Fruit fly (Drosophila melanogaster) ovary, adult (tissue): ENCODE data around the gene Mettl4.
A peak's percentile ranks its signal among the peaks of the same experiment; 100 is the strongest.

ENCODE experiments used
- CG17801 ChIP-seq: fragments of 200-800 bp; optimal IDR thresholded peaks from 2 replicates; lab custom pipeline; 2019; ENCODE audit warnings: missing biosample characterization, mild to moderate bottlenecking, missing genetic modification characterization, moderate library complexity; ENCODE audit not compliant: partially characterized antibody

The Mettl4 gene

DNA sequence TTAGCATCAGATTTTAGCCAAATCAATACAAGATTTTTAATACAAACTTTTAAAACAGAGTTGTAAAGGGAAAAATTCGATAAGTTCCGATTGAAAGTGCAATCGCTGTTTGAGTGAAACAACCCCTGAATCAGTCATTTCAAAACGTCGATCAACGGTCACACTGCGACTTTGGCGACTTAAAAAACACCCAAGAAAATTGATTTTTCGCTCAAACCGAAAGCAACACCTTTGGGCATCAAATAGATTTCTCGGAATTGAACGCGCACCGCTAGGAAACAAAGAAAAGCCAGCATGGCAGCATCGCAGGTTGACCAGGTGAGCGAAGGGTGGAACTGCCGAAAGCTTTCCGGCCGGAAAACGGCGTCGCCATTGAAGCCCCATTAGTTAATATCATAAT is 7.4 kb downstream of the Mettl4 start, which contains the start of gene Arl6IP1:
Arl6IP1 (plus strand) TSS at position 15 of the 400 bp plus-strand sequence.
- TF ChIP-seq CG17801 (GFP tag; lab: Kevin White, UChicago): peak; percentile 7

DNA sequence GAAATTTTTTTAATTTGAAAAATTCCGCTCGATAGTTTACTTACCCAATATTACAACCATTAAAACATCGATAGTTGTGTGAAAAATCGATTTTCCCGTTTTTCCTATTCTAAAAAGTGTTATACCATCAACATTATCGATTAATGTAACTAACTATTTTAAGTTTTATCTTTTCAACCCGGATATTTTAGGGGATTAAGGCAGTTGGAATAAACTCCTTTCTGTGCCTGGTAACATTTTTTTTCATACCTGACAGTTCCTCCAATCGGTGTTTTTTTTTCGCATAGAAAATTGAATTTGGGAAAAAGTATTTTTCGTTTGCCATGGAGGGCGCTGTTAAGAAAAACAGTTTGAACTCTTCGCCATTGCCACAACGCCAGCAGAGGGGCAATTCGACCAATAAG is 10.9 kb downstream of the Mettl4 start, which contains the start of gene nonA-l:
nonA-l (plus strand) TSS at position 201 of the 404 bp plus-strand sequence.
- no peak for TF ChIP-seq CG17801 (GFP tag; lab: Kevin White, UChicago)

- no peak for TF ChIP-seq CG17801 (GFP tag; lab: Kevin White, UChicago)
Measured at dm6 chr3R:16632698-16633097, 18.3 kb downstream of the Mettl4 start.

- TF ChIP-seq CG17801 (GFP tag; lab: Kevin White, UChicago): no peak
Measured at dm6 chr3R:16630564-16630963, 20.4 kb downstream of the Mettl4 start.

dm6 chr3R:16626899-16627432 is 24.0 kb downstream of the Mettl4 start:
- no peak for TF ChIP-seq CG17801 (GFP tag; lab: Kevin White, UChicago)

DNA sequence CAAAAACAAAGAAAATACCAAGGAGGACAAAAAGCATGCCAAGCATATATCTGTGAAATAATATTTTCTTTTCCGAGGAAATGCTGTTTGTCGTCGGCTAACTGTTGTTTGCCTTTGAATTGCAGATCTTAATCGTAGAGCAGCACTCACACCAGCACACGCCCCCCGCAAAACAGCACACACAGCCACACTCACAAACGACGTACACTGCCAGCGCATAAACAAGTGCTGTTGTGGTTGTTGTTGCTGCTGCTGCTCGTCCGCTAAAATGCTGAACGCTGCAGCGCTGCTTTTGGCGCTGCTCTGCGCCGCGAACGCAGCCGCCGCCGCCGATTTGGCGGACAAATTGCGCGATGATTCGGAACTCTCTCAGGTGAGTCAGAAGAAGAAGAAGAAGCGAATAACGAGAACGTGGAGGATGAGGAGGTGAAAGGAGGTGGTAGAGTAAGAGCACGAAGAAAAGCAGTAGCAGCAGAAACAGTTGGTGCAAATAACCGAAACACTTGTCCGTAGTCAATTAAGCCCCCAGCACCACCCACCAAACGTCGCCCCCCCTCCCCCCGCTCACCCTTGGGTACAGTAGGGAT is 25.0 kb downstream of the Mettl4 start:
- no peak for TF ChIP-seq CG17801 (GFP tag; lab: Kevin White, UChicago)

- TF ChIP-seq CG17801 (GFP tag; lab: Kevin White, UChicago): no peak
Measured at dm6 chr3R:16624750-16625549, 26.0 kb downstream of the Mettl4 start, which contains the start of gene Fas1. Gene Fas1 (plus strand): TSS chr3R:16625238.

- no peak for TF ChIP-seq CG17801 (GFP tag; lab: Kevin White, UChicago)
Measured at dm6 chr3R:16624371-16624749, 26.6 kb downstream of the Mettl4 start, which contains the start of gene Ccdc114. Gene Ccdc114 (minus strand): TSS chr3R:16624717.

DNA sequence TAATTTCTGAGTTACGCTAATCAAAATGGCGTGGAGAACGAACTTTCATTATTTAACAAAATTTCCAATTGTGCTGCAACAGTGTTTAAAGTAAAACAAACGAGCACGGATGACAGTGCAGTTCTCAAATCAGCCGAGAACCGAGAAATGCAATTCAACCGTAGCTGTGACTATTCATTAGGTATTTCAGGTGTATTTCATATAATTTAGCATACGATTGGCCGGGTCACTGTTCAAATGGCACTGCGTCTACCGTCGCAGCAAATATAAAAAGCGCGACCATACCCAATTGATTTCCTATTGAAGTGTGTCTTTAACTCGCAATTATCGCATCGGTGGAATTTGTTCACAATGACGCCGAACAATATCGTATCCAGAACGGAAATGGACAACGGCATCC is 30.5 kb downstream of the Mettl4 start, which contains the start of gene CG14893:
CG14893 (plus strand) TSS at position 301 of the 400 bp plus-strand sequence.
- no peak for TF ChIP-seq CG17801 (GFP tag; lab: Kevin White, UChicago)

DNA sequence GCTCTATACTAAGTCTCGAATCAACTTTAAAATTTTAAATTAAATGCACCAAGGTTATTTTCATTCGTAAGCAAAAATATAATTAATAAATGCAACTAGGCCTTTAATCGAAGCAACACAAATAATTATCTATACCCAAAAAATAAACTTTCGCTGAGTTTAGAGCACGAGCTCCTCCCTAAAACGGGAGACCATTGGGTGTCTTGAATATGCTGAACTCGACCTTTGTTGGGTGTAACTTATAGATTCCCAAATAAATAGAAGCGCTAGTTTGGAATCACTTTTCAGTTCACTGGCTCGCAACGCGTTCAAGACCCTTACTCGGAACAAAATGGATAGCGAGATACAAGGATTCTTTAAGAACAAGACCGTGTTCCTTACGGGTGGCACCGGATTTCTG is 33.3 kb downstream of the Mettl4 start, which contains the start of gene CG17560:
CG17560 (plus strand) TSS at position 301 of the 400 bp plus-strand sequence.
- TF ChIP-seq CG17801 (GFP tag; lab: Kevin White, UChicago): no peak

dm6 chr3R:16615009-16615408 is 35.9 kb downstream of the Mettl4 start, which contains the start of gene CG17562:
Gene CG17562 (plus strand): TSS chr3R:16615309.
- TF ChIP-seq CG17801 (GFP tag; lab: Kevin White, UChicago): no peak

DNA sequence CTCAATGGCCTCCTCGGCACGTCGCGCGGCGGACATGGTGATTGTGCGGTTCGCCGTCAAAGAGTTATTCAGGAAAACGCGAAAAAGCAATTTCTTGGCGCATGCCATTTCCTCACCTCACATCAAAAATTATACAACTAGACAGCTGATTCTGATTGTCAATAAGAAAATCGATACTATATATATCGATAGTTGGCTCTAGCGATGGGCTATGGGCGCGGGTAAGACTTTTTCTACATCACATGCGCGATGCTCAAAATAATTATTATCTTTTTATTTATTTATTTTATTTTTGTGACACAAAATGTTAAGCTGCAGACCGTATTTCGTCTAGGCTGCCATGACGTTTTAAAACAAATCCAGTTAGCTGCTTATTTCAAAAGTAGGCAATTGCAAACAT is 36.7 kb downstream of the Mettl4 start, which contains the start of gene CG10340:
CG10340 (minus strand) TSS at position 151 of the 400 bp plus-strand sequence.
- no peak for TF ChIP-seq CG17801 (GFP tag; lab: Kevin White, UChicago)

DNA sequence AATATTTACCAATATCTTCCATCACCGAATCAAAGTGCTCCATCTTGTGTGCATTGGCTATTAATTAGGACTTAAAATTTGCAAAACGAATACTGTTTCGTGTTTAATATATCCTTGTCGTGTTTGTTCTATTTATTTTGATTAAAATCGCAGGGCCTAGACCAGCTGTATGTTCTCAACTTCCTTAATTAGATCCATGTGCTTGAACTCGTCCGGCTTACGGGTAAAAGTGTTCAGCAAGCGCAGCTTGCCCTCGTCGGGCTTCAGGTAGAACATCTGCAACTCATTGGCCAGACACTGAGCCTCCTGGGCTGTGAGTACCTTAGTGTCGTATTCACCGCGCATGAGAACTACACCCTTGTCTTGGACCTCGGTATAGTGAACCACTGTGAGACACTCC is 37.7 kb downstream of the Mettl4 start, which contains the start of gene CG12783:
CG12783 (minus strand) TSS at position 101 of the 400 bp plus-strand sequence.
- TF ChIP-seq CG17801 (GFP tag; lab: Kevin White, UChicago): no peak

DNA sequence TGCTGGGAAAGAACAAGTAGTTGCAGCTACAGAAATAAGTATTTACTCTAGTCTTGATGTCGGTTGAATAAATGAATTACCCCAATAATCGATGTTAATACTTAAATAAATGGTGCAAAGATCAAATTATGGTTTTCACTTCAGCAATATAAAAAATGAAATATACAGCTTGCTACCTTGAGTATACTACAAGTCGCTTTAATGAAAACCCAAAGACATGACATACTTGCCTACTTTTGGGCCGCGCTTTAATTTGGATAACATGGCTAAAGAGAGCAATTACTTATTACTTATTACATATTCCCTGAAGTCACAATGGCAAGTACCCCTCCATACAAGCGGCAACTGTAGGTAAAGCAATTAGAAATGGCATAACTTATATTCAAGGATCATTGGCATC is 39.7 kb downstream of the Mettl4 start:
- TF ChIP-seq CG17801 (GFP tag; lab: Kevin White, UChicago): no peak

DNA sequence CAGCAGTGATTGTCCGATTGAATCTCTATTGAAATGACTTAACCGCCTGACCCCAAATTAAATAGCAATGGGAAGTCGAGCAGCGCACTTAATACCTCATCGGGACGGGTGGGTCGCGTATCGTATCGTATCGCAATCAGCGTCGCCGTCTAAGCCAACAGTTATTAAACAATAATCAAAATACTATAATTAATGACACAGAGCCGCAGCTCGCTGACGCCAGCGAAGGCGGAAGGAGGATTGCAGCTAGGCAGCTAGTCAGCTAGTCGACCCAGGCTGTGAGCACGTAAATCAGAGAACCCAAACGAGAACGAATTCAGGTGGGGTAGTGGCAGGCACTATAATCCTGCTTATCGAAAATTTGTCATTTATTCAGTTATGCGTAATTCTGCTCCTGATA is 42.0 kb downstream of the Mettl4 start, which contains the start of gene NPF:
NPF (plus strand) TSS at position 301 of the 400 bp plus-strand sequence.
- TF ChIP-seq CG17801 (GFP tag; lab: Kevin White, UChicago): no peak
